Fruit fly (Drosophila melanogaster) whole organism, pupa: ENCODE data around the gene CG12011.
A peak's percentile ranks its signal among the peaks of the same experiment; 100 is the strongest.

Experiments used
- CG10348 ChIP-seq: fragments of 200-800 bp; sonication (Bioruptor generic); IDR thresholded peaks from 2 replicates; pipeline ENCODE4 v1.3.6; 2022; ENCODE audit warnings: missing biosample characterization, missing genetic modification characterization
- CG12605 ChIP-seq: fragments of 200-800 bp; sonication (Bioruptor generic); IDR thresholded peaks from 2 replicates; pipeline ENCODE4 v1.3.6; 2022; ENCODE audit warnings: missing biosample characterization, missing genetic modification characterization
- CG13204 ChIP-seq: fragments of 200-800 bp; sonication (Bioruptor generic); optimal IDR thresholded peaks from 2 replicates; lab custom pipeline; 2018; ENCODE audit warnings: missing biosample characterization, mild to moderate bottlenecking, missing genetic modification characterization, moderate library complexity
- CG14655 ChIP-seq: fragments of 200-800 bp; sonication (Bioruptor generic); optimal IDR thresholded peaks from 3 replicates; lab custom pipeline; 2017; ENCODE audit warnings: mild to moderate bottlenecking, missing biosample characterization, missing genetic modification reagents, missing genetic modification characterization
- CG15710 ChIP-seq: fragments of 200-800 bp; sonication (Bioruptor generic); optimal IDR thresholded peaks from 2 replicates; lab custom pipeline; 2018; ENCODE audit warnings: missing biosample characterization, mild to moderate bottlenecking, missing genetic modification characterization, moderate library complexity
- CG17806 ChIP-seq: fragments of 200-800 bp; sonication (Bioruptor generic); optimal IDR thresholded peaks from 2 replicates; lab custom pipeline; 2018; ENCODE audit warnings: missing biosample characterization, mild to moderate bottlenecking, missing genetic modification characterization, moderate library complexity
- CG32121 ChIP-seq: fragments of 200-800 bp; sonication (Bioruptor generic); IDR thresholded peaks from 2 replicates; pipeline ENCODE4 v1.3.6; 2022; ENCODE audit warnings: missing biosample characterization, missing genetic modification characterization
- CG34367 ChIP-seq: fragments of 200-800 bp; sonication (Bioruptor generic); optimal IDR thresholded peaks from 2 replicates; lab custom pipeline; 2018; ENCODE audit warnings: missing biosample characterization, mild to moderate bottlenecking, missing genetic modification characterization
- CG4496 ChIP-seq: fragments of 200-800 bp; sonication (Bioruptor generic); IDR thresholded peaks from 3 replicates; pipeline ENCODE4 v1.3.6; 2022; ENCODE audit warnings: missing biosample characterization, missing genetic modification characterization
- CG8159 ChIP-seq: fragments of 200-800 bp; sonication (Bioruptor generic); optimal IDR thresholded peaks from 3 replicates; lab custom pipeline; 2018; ENCODE audit warnings: missing biosample characterization, mild to moderate bottlenecking, missing genetic modification characterization, moderate library complexity
- CG8301 ChIP-seq: fragments of 200-800 bp; sonication (Bioruptor generic); optimal IDR thresholded peaks from 2 replicates; lab custom pipeline; 2018; ENCODE audit warnings: missing biosample characterization, mild to moderate bottlenecking, missing genetic modification characterization
- CG9948 ChIP-seq: fragments of 200-800 bp; sonication (Bioruptor generic); optimal IDR thresholded peaks from 2 replicates; lab custom pipeline; 2018; ENCODE audit warnings: missing biosample characterization, mild to moderate bottlenecking, missing genetic modification characterization, moderate library complexity
- D1 ChIP-seq: fragments of 200-800 bp; sonication (Bioruptor generic); optimal IDR thresholded peaks from 2 replicates; lab custom pipeline; 2018; ENCODE audit warnings: missing biosample characterization, mild to moderate bottlenecking, missing genetic modification characterization, moderate library complexity
- EcR ChIP-seq: fragments of 200-800 bp; sonication (Bioruptor generic); optimal IDR thresholded peaks from 3 replicates; lab custom pipeline; 2019; ENCODE audit warnings: missing biosample characterization, missing genetic modification characterization, mild to moderate bottlenecking, moderate library complexity, missing genetic modification reagents
- Ets98B ChIP-seq: fragments of 200-800 bp; sonication (Bioruptor generic); IDR thresholded peaks from 2 replicates; pipeline ENCODE4 v1.3.6; 2022; ENCODE audit warnings: missing biosample characterization, missing genetic modification characterization
- Pif1A ChIP-seq: fragments of 200-800 bp; sonication (Bioruptor generic); optimal IDR thresholded peaks from 3 replicates; lab custom pipeline; 2016; ENCODE audit warnings: missing biosample characterization, missing genetic modification characterization
- Pif1B ChIP-seq: fragments of 200-800 bp; sonication (Bioruptor generic); optimal IDR thresholded peaks from 3 replicates; lab custom pipeline; 2016; ENCODE audit warnings: missing biosample characterization, missing genetic modification characterization
- Snoo ChIP-seq: fragments of 200-800 bp; sonication (Bioruptor generic); optimal IDR thresholded peaks from 3 replicates; lab custom pipeline; 2017; ENCODE audit warnings: missing biosample characterization, mild to moderate bottlenecking, missing genetic modification characterization, inconsistent platforms
- fd96Ca ChIP-seq: fragments of 200-800 bp; sonication (Bioruptor generic); IDR thresholded peaks from 3 replicates; pipeline ENCODE4 v1.3.6; 2022; ENCODE audit warnings: missing biosample characterization, missing genetic modification characterization
- gl ChIP-seq: fragments of 200-800 bp; sonication (Bioruptor generic); optimal IDR thresholded peaks from 2 replicates; lab custom pipeline; 2018; ENCODE audit warnings: missing biosample characterization, mild to moderate bottlenecking, missing genetic modification characterization
- rn ChIP-seq: fragments of 200-800 bp; sonication (Bioruptor generic); IDR thresholded peaks from 2 replicates; pipeline ENCODE4 v1.3.6; 2022; ENCODE audit warnings: missing biosample characterization, missing genetic modification characterization

CG12011 gene

dm6 chr3L:1653752-1654151 lies 40.7 kb upstream of the CG12011 start:
- TF ChIP-seq EcR (GFP tag; lab: Kevin White, UChicago) = no peak
- TF ChIP-seq CG8159 (tag; lab: Kevin White, UChicago) = no peak
- no peak for TF ChIP-seq CG14655 (GFP tag; lab: Kevin White, UChicago)
- no peak for TF ChIP-seq Pif1B (GFP tag; lab: Kevin White, UChicago)
- no peak for TF ChIP-seq CG32121 (GFP tag; lab: Robert Waterston, UW)
- no peak for TF ChIP-seq D1 (tag; lab: Kevin White, UChicago)
- TF ChIP-seq CG9948 (tag; lab: Kevin White, UChicago) = no peak
- TF ChIP-seq rn (GFP tag; lab: Robert Waterston, UW) = no peak
- TF ChIP-seq CG4496 (GFP tag; lab: Robert Waterston, UW) = no peak
- TF ChIP-seq CG12605 (GFP tag; lab: Robert Waterston, UW) = no peak
- TF ChIP-seq CG13204 = no peak
- TF ChIP-seq fd96Ca (GFP tag; lab: Robert Waterston, UW) = no peak
- no peak for TF ChIP-seq CG10348 (GFP tag; lab: Robert Waterston, UW)
- TF ChIP-seq CG17806 = no peak
- no peak for TF ChIP-seq gl

- TF ChIP-seq CG8159 (tag; lab: Kevin White, UChicago) = no peak
- TF ChIP-seq CG13204 = peak; percentile 28
- no peak for TF ChIP-seq CG32121 (GFP tag; lab: Robert Waterston, UW)
- TF ChIP-seq CG17806 = no peak
- no peak for TF ChIP-seq gl
- no peak for TF ChIP-seq CG12605 (GFP tag; lab: Robert Waterston, UW)
- TF ChIP-seq Pif1A = no peak
Measured at dm6 chr3L:1661738-1662370, 32.6 kb upstream of the CG12011 start.

dm6 chr3L:1663531-1663930 lies 30.9 kb upstream of the CG12011 start:
- no peak for TF ChIP-seq CG8159 (tag; lab: Kevin White, UChicago)
- no peak for TF ChIP-seq CG8301 (tag; lab: Kevin White, UChicago)
- no peak for TF ChIP-seq Pif1B (GFP tag; lab: Kevin White, UChicago)
- no peak for TF ChIP-seq CG13204
- TF ChIP-seq D1 (tag; lab: Kevin White, UChicago) = no peak

- TF ChIP-seq CG17806 = no peak
- no peak for TF ChIP-seq CG4496 (GFP tag; lab: Robert Waterston, UW)
- 0 out of 3 replicates have a peak, but pooled peaks have one; percentile 17 for TF ChIP-seq fd96Ca (GFP tag; lab: Robert Waterston, UW)
- no peak for TF ChIP-seq CG34367 (tag; lab: Kevin White, UChicago)
Measured at dm6 chr3L:1664205-1664604, 30.2 kb upstream of the CG12011 start.

dm6 chr3L:1664876-1665275 lies 29.5 kb upstream of the CG12011 start, which contains the start of the genes Srrm234 and CG7974:
Gene Srrm234 (minus strand): TSS chr3L:1665064.
Gene CG7974 (plus strand): TSS chr3L:1665138.
- no peak for TF ChIP-seq CG13204

- TF ChIP-seq CG12605 (GFP tag; lab: Robert Waterston, UW) = no peak
- no peak for TF ChIP-seq CG13204
- no peak for TF ChIP-seq Pif1B (GFP tag; lab: Kevin White, UChicago)
- no peak for TF ChIP-seq CG9948 (tag; lab: Kevin White, UChicago)
Measured at dm6 chr3L:1665544-1665943, 28.9 kb upstream of the CG12011 start.

dm6 chr3L:1667423-1667822 lies 27.0 kb upstream of the CG12011 start:
- TF ChIP-seq CG32121 (GFP tag; lab: Robert Waterston, UW) (no peak), EcR (GFP tag; lab: Kevin White, UChicago) (no peak), CG15710 (no peak)

dm6 chr3L:1668504-1668903 lies 25.9 kb upstream of the CG12011 start, which contains the start of gene RpL23A:
Gene RpL23A (minus strand): TSS chr3L:1668654.
- TF ChIP-seq fd96Ca (GFP tag; lab: Robert Waterston, UW) (peak; percentile 85), CG13204 (peak; percentile 40), rn (GFP tag; lab: Robert Waterston, UW) (peak; percentile 81), Pif1A (no peak), CG34367 (tag; lab: Kevin White, UChicago) (peak; percentile 75), CG14655 (GFP tag; lab: Kevin White, UChicago) (no peak), CG32121 (GFP tag; lab: Robert Waterston, UW) (peak; percentile 68), CG15710 (peak; percentile 63), CG8301 (tag; lab: Kevin White, UChicago) (no peak), CG12605 (GFP tag; lab: Robert Waterston, UW) (peak; percentile 46; the same call in 1 of the 2 replicates), CG4496 (GFP tag; lab: Robert Waterston, UW) (peak; percentile 92), D1 (tag; lab: Kevin White, UChicago) (no peak), gl (peak; percentile 29), CG10348 (GFP tag; lab: Robert Waterston, UW) (no peak), EcR (GFP tag; lab: Kevin White, UChicago) (no peak), CG17806 (peak; percentile 47), Snoo (peak; percentile 92), CG8159 (tag; lab: Kevin White, UChicago) (peak; percentile 61), Pif1B (GFP tag; lab: Kevin White, UChicago) (no peak), CG9948 (tag; lab: Kevin White, UChicago) (peak; percentile 40), Ets98B (GFP tag; lab: Robert Waterston, UW) (peak; percentile 74)
